Fruit fly (Drosophila melanogaster) whole organism, embryonic: ENCODE results near the gene Mrm2.

Experiments used
- ATbp ChIP-seq: fragments of 200-800 bp; sonication (Bioruptor generic); optimal IDR thresholded peaks from 2 replicates; lab custom pipeline; 2017; ENCODE audit warnings: missing biosample characterization, mild to moderate bottlenecking, missing genetic modification characterization, missing genetic modification reagents
- Bgb ChIP-seq: fragments of 200-800 bp; sonication (Bioruptor generic); IDR thresholded peaks from 2 replicates; pipeline ENCODE4 v1.3.6; 2022; ENCODE audit warnings: missing biosample characterization, missing genetic modification characterization; ENCODE audit not compliant: partially characterized antibody
- Blimp-1 ChIP-seq: fragments of 200-800 bp; sonication (Bioruptor generic); optimal IDR thresholded peaks from 3 replicates; lab custom pipeline; 2018; ENCODE audit warnings: missing biosample characterization, missing genetic modification characterization, mild to moderate bottlenecking, moderate library complexity, missing genetic modification reagents
- CG11696 ChIP-seq: fragments of 200-800 bp; sonication (Bioruptor generic); IDR thresholded peaks from 2 replicates; pipeline ENCODE4 v1.3.6; 2022; ENCODE audit warnings: missing biosample characterization, missing genetic modification characterization
- CG13123 ChIP-seq: fragments of 200-800 bp; sonication (Bioruptor generic); optimal IDR thresholded peaks from 2 replicates; lab custom pipeline; 2016; ENCODE audit warnings: missing biosample characterization, missing genetic modification characterization
- CG13894 ChIP-seq: fragments of 200-800 bp; sonication (Bioruptor generic); optimal IDR thresholded peaks from 3 replicates; lab custom pipeline; 2018; ENCODE audit warnings: missing biosample characterization, mild to moderate bottlenecking, missing genetic modification characterization, moderate library complexity
- CG15696 ChIP-seq: fragments of 200-800 bp; sonication (Bioruptor generic); optimal IDR thresholded peaks from 2 replicates; lab custom pipeline; 2019; ENCODE audit warnings: missing biosample characterization, mild to moderate bottlenecking, missing genetic modification characterization, moderate library complexity
- CG1602 ChIP-seq: fragments of 200-800 bp; sonication (Bioruptor generic); optimal IDR thresholded peaks from 3 replicates; lab custom pipeline; 2016; ENCODE audit warnings: missing biosample characterization, missing genetic modification characterization
- CG17568 ChIP-seq: fragments of 200-800 bp; sonication (Bioruptor generic); optimal IDR thresholded peaks from 2 replicates; lab custom pipeline; 2018; ENCODE audit warnings: missing biosample characterization, mild to moderate bottlenecking, missing genetic modification characterization, moderate library complexity
- CG33213 ChIP-seq: fragments of 200-800 bp; sonication (Bioruptor generic); optimal IDR thresholded peaks from 3 replicates; lab custom pipeline; 2016; ENCODE audit warnings: missing biosample characterization, missing genetic modification characterization
- CG4617 ChIP-seq: fragments of 200-800 bp; sonication (Bioruptor generic); optimal IDR thresholded peaks from 3 replicates; lab custom pipeline; 2016; ENCODE audit warnings: missing biosample characterization, missing genetic modification characterization, borderline replicate concordance
- CG6175 ChIP-seq: fragments of 200-800 bp; sonication (Bioruptor generic); IDR thresholded peaks from 3 replicates; pipeline ENCODE4 v1.3.6; 2022; ENCODE audit warnings: missing biosample characterization, missing genetic modification characterization
- CG6254 ChIP-seq: fragments of 200-800 bp; sonication (Bioruptor generic); optimal IDR thresholded peaks from 3 replicates; lab custom pipeline; 2017; ENCODE audit warnings: mild to moderate bottlenecking, missing biosample characterization, missing genetic modification reagents, missing genetic modification characterization
- CG6654 ChIP-seq: fragments of 200-800 bp; sonication (Bioruptor generic); optimal IDR thresholded peaks from 2 replicates; lab custom pipeline; 2017; ENCODE audit warnings: missing biosample characterization, mild to moderate bottlenecking, missing genetic modification characterization
- CG8765 ChIP-seq: fragments of 200-800 bp; sonication (Bioruptor generic); IDR thresholded peaks from 2 replicates; pipeline ENCODE4 v1.3.6; 2022; ENCODE audit warnings: missing biosample characterization, missing genetic modification characterization
- Dip3 ChIP-seq: fragments of 200-800 bp; sonication (Bioruptor generic); optimal IDR thresholded peaks from 3 replicates; lab custom pipeline; 2016; ENCODE audit warnings: missing biosample characterization, missing genetic modification characterization
- E2f1 ChIP-seq: fragments of 200-800 bp; sonication (Bioruptor generic); IDR thresholded peaks from 2 replicates; pipeline ENCODE4 v1.3.6; 2022; ENCODE audit warnings: missing biosample characterization, missing genetic modification characterization
- HLHmδ ChIP-seq: fragments of 200-800 bp; sonication (Bioruptor generic); optimal IDR thresholded peaks from 2 replicates; lab custom pipeline; 2018; ENCODE audit warnings: missing biosample characterization, mild to moderate bottlenecking, missing genetic modification characterization, moderate library complexity
- Hey ChIP-seq: fragments of 200-800 bp; sonication (Bioruptor generic); optimal IDR thresholded peaks from 3 replicates; lab custom pipeline; 2018; ENCODE audit warnings: missing biosample characterization, mild to moderate bottlenecking, missing genetic modification characterization
- Hr78 ChIP-seq, 2 experiments: fragments of 200-800 bp in 1 of 2; fragments of >200 bp in 1 of 2; sonication (Bioruptor generic) in 1 of 2; optimal IDR thresholded peaks; 2 replicates each; lab custom pipeline; 2017 to 2019; ENCODE audit warnings: missing biosample characterization in 2 of 2, missing genetic modification characterization in 2 of 2, mild to moderate bottlenecking in 1 of 2, moderate library complexity in 1 of 2
- Jarid2 ChIP-seq: fragments of 200-800 bp; sonication (Bioruptor generic); optimal IDR thresholded peaks from 3 replicates; lab custom pipeline; 2017; ENCODE audit warnings: mild to moderate bottlenecking, missing biosample characterization, missing genetic modification reagents, missing genetic modification characterization
- Mad ChIP-seq: fragments of 200-800 bp; sonication (Bioruptor generic); optimal IDR thresholded peaks from 2 replicates; lab custom pipeline; 2016; ENCODE audit warnings: missing biosample characterization, missing genetic modification characterization
- NfI ChIP-seq: fragments of 200-800 bp; sonication (Bioruptor generic); optimal IDR thresholded peaks from 3 replicates; lab custom pipeline; 2018; ENCODE audit warnings: missing biosample characterization, mild to moderate bottlenecking, missing genetic modification characterization, moderate library complexity
- Rx ChIP-seq: fragments of 200-800 bp; sonication (Bioruptor generic); IDR thresholded peaks from 2 replicates; pipeline ENCODE4 v1.3.6; 2022; ENCODE audit warnings: missing biosample characterization, missing genetic modification characterization
- ac ChIP-seq: fragments of 200-800 bp; sonication (Bioruptor generic); optimal IDR thresholded peaks from 3 replicates; lab custom pipeline; 2017; ENCODE audit warnings: missing biosample characterization, mild to moderate bottlenecking, missing genetic modification characterization
- az2 ChIP-seq: fragments of 200-800 bp; sonication (Bioruptor generic); optimal IDR thresholded peaks from 3 replicates; lab custom pipeline; 2016; ENCODE audit warnings: missing biosample characterization, missing genetic modification characterization
- ci ChIP-seq: fragments of 200-800 bp; sonication (Bioruptor generic); IDR thresholded peaks from 3 replicates; pipeline ENCODE4 v1.3.6; 2022; ENCODE audit warnings: missing biosample characterization, missing genetic modification characterization
- dan ChIP-seq: fragments of 200-800 bp; sonication (Bioruptor generic); IDR thresholded peaks from 2 replicates; pipeline ENCODE4 v1.3.6; 2022; ENCODE audit warnings: missing biosample characterization, missing genetic modification characterization
- dpn ChIP-seq, 2 experiments: fragments of 200-800 bp; sonication (Bioruptor generic); optimal IDR thresholded peaks; 3 replicates each; lab custom pipeline; 2016; ENCODE audit warnings: missing biosample characterization in 2 of 2, missing genetic modification characterization in 2 of 2
- esg ChIP-seq: fragments of 200-800 bp; sonication (Bioruptor generic); conservative IDR thresholded peaks from 2 replicates; pipeline ENCODE4 v1.3.6; 2022; ENCODE audit warnings: missing biosample characterization, missing genetic modification characterization
- eve ChIP-seq, 2 experiments: fragments of >200 bp; optimal IDR thresholded peaks; 2 replicates each; lab custom pipeline; 2017; ENCODE audit warnings: missing biosample characterization in 2 of 2, missing genetic modification characterization in 2 of 2
- fd3F ChIP-seq: fragments of 200-800 bp; sonication (Bioruptor generic); optimal IDR thresholded peaks from 2 replicates; lab custom pipeline; 2018; ENCODE audit warnings: missing biosample characterization, mild to moderate bottlenecking, missing genetic modification characterization, moderate library complexity
- grn ChIP-seq: fragments of 200-800 bp; sonication (Bioruptor generic); optimal IDR thresholded peaks from 3 replicates; lab custom pipeline; 2017; ENCODE audit warnings: missing biosample characterization, missing genetic modification characterization
- gsb-n ChIP-seq: fragments of 200-800 bp; sonication (Bioruptor generic); optimal IDR thresholded peaks from 3 replicates; lab custom pipeline; 2018; ENCODE audit warnings: missing biosample characterization, mild to moderate bottlenecking, missing genetic modification characterization
- hb ChIP-seq: fragments of 200-800 bp; sonication (Bioruptor generic); IDR thresholded peaks from 3 replicates; pipeline ENCODE4 v1.3.6; 2022; ENCODE audit warnings: missing biosample characterization, missing genetic modification characterization; ENCODE audit not compliant: partially characterized antibody
- kah ChIP-seq: fragments of 200-800 bp; sonication (Bioruptor generic); optimal IDR thresholded peaks from 2 replicates; lab custom pipeline; 2018; ENCODE audit warnings: missing biosample characterization, mild to moderate bottlenecking, missing genetic modification characterization
- lmd ChIP-seq: fragments of 200-800 bp; sonication (Bioruptor generic); IDR thresholded peaks from 2 replicates; pipeline ENCODE4 v1.3.6; 2022; ENCODE audit warnings: missing biosample characterization, missing genetic modification characterization
- mam ChIP-seq: fragments of 200-800 bp; sonication (Bioruptor generic); optimal IDR thresholded peaks from 3 replicates; lab custom pipeline; 2016; ENCODE audit warnings: missing biosample characterization, missing genetic modification characterization
- mirr ChIP-seq: fragments of 200-800 bp; sonication (Bioruptor generic); optimal IDR thresholded peaks from 3 replicates; lab custom pipeline; 2018; ENCODE audit warnings: missing biosample characterization, mild to moderate bottlenecking, missing genetic modification characterization
- onecut ChIP-seq: fragments of 200-800 bp; sonication (Bioruptor generic); IDR thresholded peaks from 2 replicates; pipeline ENCODE4 v1.3.6; 2022; ENCODE audit warnings: missing biosample characterization, missing genetic modification characterization
- peb ChIP-seq: fragments of 200-800 bp; sonication (Bioruptor generic); IDR thresholded peaks from 2 replicates; pipeline ENCODE4 v1.3.6; 2022; ENCODE audit warnings: missing biosample characterization, missing genetic modification characterization
- row ChIP-seq: fragments of 200-800 bp; sonication (Bioruptor generic); IDR thresholded peaks from 3 replicates; pipeline ENCODE4 v1.3.6; 2022; ENCODE audit warnings: missing biosample characterization, missing genetic modification characterization
- salm ChIP-seq: fragments of 200-800 bp; sonication (Bioruptor generic); optimal IDR thresholded peaks from 2 replicates; lab custom pipeline; 2018; ENCODE audit warnings: missing biosample characterization, mild to moderate bottlenecking, missing genetic modification characterization
- sd ChIP-seq: fragments of 200-800 bp; sonication (Bioruptor generic); optimal IDR thresholded peaks from 3 replicates; lab custom pipeline; 2018; ENCODE audit warnings: missing biosample characterization, mild to moderate bottlenecking, missing genetic modification characterization, moderate library complexity
- sens-2 ChIP-seq: fragments of 200-800 bp; sonication (Bioruptor generic); IDR thresholded peaks from 2 replicates; pipeline ENCODE4 v1.3.6; 2022; ENCODE audit warnings: missing biosample characterization, missing genetic modification characterization
- sr ChIP-seq: fragments of 200-800 bp; sonication (Bioruptor generic); IDR thresholded peaks from 3 replicates; pipeline ENCODE4 v1.3.6; 2022; ENCODE audit warnings: missing biosample characterization, missing genetic modification characterization
- trh ChIP-seq: fragments of 200-800 bp; sonication (Bioruptor generic); optimal IDR thresholded peaks from 2 replicates; lab custom pipeline; 2016; ENCODE audit warnings: missing biosample characterization, missing genetic modification characterization
- tup ChIP-seq: fragments of 200-800 bp; sonication (Bioruptor generic); optimal IDR thresholded peaks from 2 replicates; lab custom pipeline; 2016; ENCODE audit warnings: missing biosample characterization, mild to moderate bottlenecking, missing genetic modification characterization, moderate library complexity
- tx ChIP-seq: fragments of 200-800 bp; sonication (Bioruptor generic); optimal IDR thresholded peaks from 2 replicates; lab custom pipeline; 2016; ENCODE audit warnings: missing biosample characterization, missing genetic modification characterization
- vnd ChIP-seq: fragments of 200-800 bp; sonication (Bioruptor generic); IDR thresholded peaks from 3 replicates; pipeline ENCODE4 v1.3.6; 2022; ENCODE audit warnings: missing biosample characterization, missing genetic modification characterization; ENCODE audit not compliant: partially characterized antibody

Gene Mrm2

DNA sequence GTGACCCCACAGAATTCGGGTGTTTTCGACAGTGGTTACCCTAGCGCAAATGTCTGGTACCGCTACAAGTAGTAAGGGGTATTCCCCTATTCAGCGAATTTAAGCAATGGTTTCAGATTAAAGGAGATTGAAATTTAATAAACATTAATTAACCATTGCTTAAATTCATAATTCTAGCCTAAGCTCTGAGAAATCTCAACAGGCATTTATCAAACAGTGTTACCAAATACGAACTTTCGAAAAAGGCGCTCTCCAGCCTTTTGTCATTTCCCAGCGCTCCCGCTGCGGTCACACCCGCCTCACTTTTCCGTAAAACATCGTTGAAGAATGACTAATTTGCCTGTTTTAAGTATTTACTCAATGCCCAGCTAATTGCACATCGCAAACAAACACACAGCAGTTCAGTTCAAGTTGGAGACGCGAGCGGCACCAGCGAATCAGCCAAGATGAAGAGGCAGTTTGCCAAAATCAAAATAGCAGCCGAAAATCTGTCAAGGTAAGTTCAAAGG is 43.5 kb downstream of the Mrm2 start, which contains the start of the genes Surf6 and RhoGAP92B (continued):
- no peak for TF ChIP-seq CG13123
- TF ChIP-seq Hr78 (GFP tag; optimal IDR thresholded peaks at IDR 0.05; lab: Kevin White, UChicago), result peak in 1 of 2 experiments; percentile 98
- TF ChIP-seq ci, result peak; percentile 65; the same call in 1 of the 3 replicates
- peak; percentile 53 for TF ChIP-seq Jarid2 (GFP tag; lab: Kevin White, UChicago)
- TF ChIP-seq Rx (GFP tag; lab: Robert Waterston, UW), result no peak
- peak; percentile 19 for TF ChIP-seq tx (GFP tag; lab: Kevin White, UChicago)
- peak; percentile 58; the same call in 1 of the 2 replicates for TF ChIP-seq lmd (GFP tag; lab: Robert Waterston, UW)
- no peak for TF ChIP-seq hb (GFP tag; lab: Robert Waterston, UW)
- TF ChIP-seq HLHmδ (GFP tag; lab: Kevin White, UChicago), result no peak
- peak; percentile 71 for TF ChIP-seq row
- no peak for TF ChIP-seq CG6654
- TF ChIP-seq CG1602 (GFP tag; lab: Kevin White, UChicago), result peak; percentile 17
- no peak for TF ChIP-seq ac (GFP tag; lab: Kevin White, UChicago)
- TF ChIP-seq mam (GFP tag; lab: Kevin White, UChicago), result peak; percentile 71
- peak; percentile 68 for TF ChIP-seq CG13894
- peak; percentile 41 for TF ChIP-seq salm (tag; lab: Kevin White, UChicago)
- TF ChIP-seq CG6254, result peak; percentile 52
- TF ChIP-seq Dip3, result peak; percentile 64
- no peak for TF ChIP-seq ATbp (GFP tag; lab: Kevin White, UChicago)
- peak; percentile 64 for TF ChIP-seq NfI
- TF ChIP-seq peb (GFP tag; lab: Robert Waterston, UW), result no peak
- peak; percentile 33 for TF ChIP-seq fd3F (GFP tag; lab: Kevin White, UChicago)
- TF ChIP-seq Bgb, result no peak
- peak; percentile 51; the same call in 1 of the 2 replicates for TF ChIP-seq E2f1 (GFP tag; lab: Robert Waterston, UW)
- TF ChIP-seq az2, result peak; percentile 55
- TF ChIP-seq CG11696 (GFP tag; lab: Robert Waterston, UW), result no peak
- peak; percentile 73 for TF ChIP-seq kah (GFP tag; lab: Kevin White, UChicago)
- peak; percentile 5 for TF ChIP-seq grn (GFP tag; lab: Kevin White, UChicago)
- peak; percentile 47 for TF ChIP-seq CG15696 (tag; lab: Kevin White, UChicago)
- peak; percentile 58 to 68 for TF ChIP-seq dpn (GFP tag; optimal IDR thresholded peaks at IDR 0.05; lab: Kevin White, UChicago)
- peak; percentile 63 for TF ChIP-seq Mad (GFP tag; lab: Kevin White, UChicago)
- no peak for TF ChIP-seq mirr
- TF ChIP-seq CG6175 (GFP tag; lab: Robert Waterston, UW), result no peak
- TF ChIP-seq CG33213 (GFP tag; lab: Kevin White, UChicago), result peak; percentile 76
- no peak for TF ChIP-seq vnd (GFP tag; lab: Robert Waterston, UW)
- no peak for TF ChIP-seq dan (GFP tag; lab: Robert Waterston, UW)
- TF ChIP-seq CG8765 (GFP tag; lab: Robert Waterston, UW), result no peak
- no peak for TF ChIP-seq eve (GFP tag; optimal IDR thresholded peaks at IDR 0.05; lab: Kevin White, UChicago)
- TF ChIP-seq CG17568 (GFP tag; lab: Kevin White, UChicago), result peak; percentile 79
- TF ChIP-seq Hey (tag; lab: Kevin White, UChicago), result no peak
- no peak; the same call in 1 of the 2 replicates for TF ChIP-seq esg (GFP tag; lab: Robert Waterston, UW)
- peak; percentile 67 for TF ChIP-seq sd (tag; lab: Kevin White, UChicago)
- peak; percentile 58 for TF ChIP-seq gsb-n
- no peak for TF ChIP-seq onecut (GFP tag; lab: Robert Waterston, UW)
- TF ChIP-seq sr (GFP tag; lab: Robert Waterston, UW), result no peak
- TF ChIP-seq tup, result no peak
- peak; percentile 79 for TF ChIP-seq CG4617 (GFP tag; lab: Kevin White, UChicago)
- peak; percentile 46 for TF ChIP-seq Blimp-1
- TF ChIP-seq trh (GFP tag; lab: Kevin White, UChicago), result no peak
- no peak for TF ChIP-seq sens-2 (GFP tag; lab: Robert Waterston, UW)
